Worm (Caenorhabditis elegans) whole organism, midembryonic: ENCODE results near the gene str-19.
"Not testable (repeated sequence)": the region's sequence is repeated elsewhere in the genome, so short reads cannot be mapped to it uniquely, and the experiment has no call there.

Experiments
- T22C8.4 ChIP-seq: fragments of 200-800 bp; sonication (Bioruptor generic); IDR thresholded peaks from 2 replicates; pipeline ENCODE4 v1.3.6; 2022; ENCODE audit warnings: missing genetic modification characterization, missing compliant biosample characterization
- cog-1 ChIP-seq: sonication (generic microtip); optimal IDR thresholded peaks from 2 replicates; lab custom pipeline; 2016; ENCODE audit warnings: missing genetic modification characterization, missing compliant biosample characterization
- flt-1 ChIP-seq: fragments of 200-800 bp; sonication (Bioruptor generic); IDR thresholded peaks from 2 replicates; pipeline ENCODE4 v1.3.6; 2022; ENCODE audit warnings: missing genetic modification characterization, missing compliant biosample characterization
- med-1 ChIP-seq: sonication (generic microtip); optimal IDR thresholded peaks from 2 replicates; lab custom pipeline; 2017; ENCODE audit warnings: missing genetic modification characterization, mild to moderate bottlenecking, missing compliant biosample characterization, antibody characterized with exemption, missing genetic modification reagents; ENCODE audit not compliant: insufficient read depth
- ref-1 ChIP-seq: fragments of 200-800 bp; sonication (Bioruptor generic); conservative IDR thresholded peaks from 2 replicates; pipeline ENCODE4 v1.3.6; 2022; ENCODE audit warnings: missing genetic modification reagents, missing genetic modification characterization, missing compliant biosample characterization
- tab-1 ChIP-seq: fragments of 200-800 bp; sonication (Bioruptor generic); IDR thresholded peaks from 2 replicates; pipeline ENCODE4 v1.3.6; 2022; ENCODE audit warnings: missing genetic modification characterization, missing compliant biosample characterization
- ztf-23 ChIP-seq: fragments of 200-800 bp; sonication (Bioruptor generic); IDR thresholded peaks from 2 replicates; pipeline ENCODE4 v1.3.6; 2022; ENCODE audit warnings: missing genetic modification reagents, missing genetic modification characterization, missing compliant biosample characterization

ce11 chrV:15754731-15755130 is 10.5 kb upstream of the str-19 start, which contains the start of gene str-8:
- not testable (repeated sequence) for TF ChIP-seq cog-1 (tag; lab: Kevin White, UChicago); tab-1 (GFP tag; lab: Robert Waterston, UW); T22C8.4 (GFP tag; lab: Robert Waterston, UW); flt-1 (GFP tag; lab: Robert Waterston, UW); ztf-23 (GFP tag; lab: Robert Waterston, UW); ref-1 (GFP tag; lab: Robert Waterston, UW); med-1
